Fruit fly (Drosophila melanogaster) whole organism, pupa: Measurements from ENCODE around the gene Tctp.
A peak's percentile ranks its signal among the peaks of the same experiment; 100 is the strongest.

Experiments used
- CG12605 ChIP-seq: fragments of 200-800 bp; sonication (Bioruptor generic); IDR thresholded peaks from 2 replicates; pipeline ENCODE4 v1.3.6; 2022; ENCODE audit warnings: missing biosample characterization, missing genetic modification characterization
- CG13204 ChIP-seq: fragments of 200-800 bp; sonication (Bioruptor generic); optimal IDR thresholded peaks from 2 replicates; lab custom pipeline; 2018; ENCODE audit warnings: missing biosample characterization, mild to moderate bottlenecking, missing genetic modification characterization, moderate library complexity
- CG17806 ChIP-seq: fragments of 200-800 bp; sonication (Bioruptor generic); optimal IDR thresholded peaks from 2 replicates; lab custom pipeline; 2018; ENCODE audit warnings: missing biosample characterization, mild to moderate bottlenecking, missing genetic modification characterization, moderate library complexity
- CG8159 ChIP-seq: fragments of 200-800 bp; sonication (Bioruptor generic); optimal IDR thresholded peaks from 3 replicates; lab custom pipeline; 2018; ENCODE audit warnings: missing biosample characterization, mild to moderate bottlenecking, missing genetic modification characterization, moderate library complexity
- CG8301 ChIP-seq: fragments of 200-800 bp; sonication (Bioruptor generic); optimal IDR thresholded peaks from 2 replicates; lab custom pipeline; 2018; ENCODE audit warnings: missing biosample characterization, mild to moderate bottlenecking, missing genetic modification characterization
- EcR ChIP-seq: fragments of 200-800 bp; sonication (Bioruptor generic); optimal IDR thresholded peaks from 3 replicates; lab custom pipeline; 2019; ENCODE audit warnings: missing biosample characterization, missing genetic modification characterization, mild to moderate bottlenecking, moderate library complexity, missing genetic modification reagents
- Ets98B ChIP-seq: fragments of 200-800 bp; sonication (Bioruptor generic); IDR thresholded peaks from 2 replicates; pipeline ENCODE4 v1.3.6; 2022; ENCODE audit warnings: missing biosample characterization, missing genetic modification characterization
- Snoo ChIP-seq: fragments of 200-800 bp; sonication (Bioruptor generic); optimal IDR thresholded peaks from 3 replicates; lab custom pipeline; 2017; ENCODE audit warnings: missing biosample characterization, mild to moderate bottlenecking, missing genetic modification characterization, inconsistent platforms
- fd96Ca ChIP-seq: fragments of 200-800 bp; sonication (Bioruptor generic); IDR thresholded peaks from 3 replicates; pipeline ENCODE4 v1.3.6; 2022; ENCODE audit warnings: missing biosample characterization, missing genetic modification characterization
- gl ChIP-seq: fragments of 200-800 bp; sonication (Bioruptor generic); optimal IDR thresholded peaks from 2 replicates; lab custom pipeline; 2018; ENCODE audit warnings: missing biosample characterization, mild to moderate bottlenecking, missing genetic modification characterization
- rn ChIP-seq: fragments of 200-800 bp; sonication (Bioruptor generic); IDR thresholded peaks from 2 replicates; pipeline ENCODE4 v1.3.6; 2022; ENCODE audit warnings: missing biosample characterization, missing genetic modification characterization

DNA sequence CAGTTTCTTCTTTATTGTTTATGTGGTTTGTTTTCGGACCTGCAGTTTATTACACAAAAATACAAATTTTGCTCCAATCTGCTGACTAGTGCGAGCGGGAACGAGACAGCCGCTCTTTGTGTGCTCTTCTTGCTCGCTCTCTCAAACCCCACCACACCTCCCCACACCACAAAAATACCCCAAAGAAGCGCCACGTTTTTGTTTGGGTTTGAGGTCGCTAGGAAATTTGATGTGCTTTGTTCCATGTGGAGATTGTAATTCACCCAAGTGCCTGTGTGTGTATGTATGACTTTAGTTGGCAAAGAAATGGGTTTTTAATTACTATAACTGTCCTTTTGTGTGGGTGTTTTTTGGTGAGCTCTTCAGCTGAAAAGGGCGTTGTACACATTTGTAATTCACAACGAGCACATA is 12.0 kb upstream of the Tctp start:
- no peak for TF ChIP-seq EcR
- TF ChIP-seq rn (GFP tag; lab: Robert Waterston, UW): no peak
- peak; percentile 47; the same call in 1 of the 3 replicates for TF ChIP-seq fd96Ca (GFP tag; lab: Robert Waterston, UW)
- TF ChIP-seq CG12605: 0 out of 2 replicates have a peak, but pooled peaks have one; percentile 35
- no peak for TF ChIP-seq CG13204 (GFP tag; lab: Kevin White, UChicago)
- no peak for TF ChIP-seq CG8301 (tag; lab: Kevin White, UChicago)
- TF ChIP-seq CG17806 (tag; lab: Kevin White, UChicago): no peak
- no peak for TF ChIP-seq gl (tag; lab: Kevin White, UChicago)
- no peak for TF ChIP-seq Ets98B
- no peak for TF ChIP-seq CG8159 (tag; lab: Kevin White, UChicago)
- no peak for TF ChIP-seq Snoo (tag; lab: Kevin White, UChicago)
